Worm (Caenorhabditis elegans): ENCODE data around the gene K05F1.8.

ce11 chrII:5790313-5790773, 9.1 kb downstream of the K05F1.8 start, which contains the start of gene lect-2:
- TF ChIP-seq unc-62 (GFP tag; optimal IDR thresholded peaks at IDR 0.05) (no peak), mdl-1 (tag; optimal IDR thresholded peaks at IDR 0.05) (no peak)

Data from whole organism, L3 larva.